Worm (Caenorhabditis elegans) whole organism, mixed stage, embryonic: ENCODE results near the gene F33C8.4.

Experiments used
- M03D4.4 ChIP-seq: sonication (generic microtip); optimal IDR thresholded peaks from 2 replicates; lab custom pipeline; 2017; ENCODE audit warnings: mild to moderate bottlenecking, missing genetic modification characterization, missing compliant biosample characterization
- bed-3 ChIP-seq: fragments of 200-800 bp; sonication (Bioruptor generic); optimal IDR thresholded peaks from 3 replicates; lab custom pipeline; 2018; ENCODE audit warnings: mild to moderate bottlenecking, missing genetic modification characterization, moderate library complexity, missing compliant biosample characterization
- blmp-1 ChIP-seq: fragments of 150-350 bp; optimal IDR thresholded peaks from 2 replicates; lab custom pipeline; 2014; ENCODE audit warnings: missing biosample characterization, missing genetic modification characterization
- ceh-39 ChIP-seq: fragments of 150-350 bp; optimal IDR thresholded peaks from 2 replicates; lab custom pipeline; 2014; ENCODE audit warnings: missing biosample characterization, missing genetic modification characterization
- ceh-43 ChIP-seq: fragments of 200-800 bp; sonication (Bioruptor generic); optimal IDR thresholded peaks from 2 replicates; lab custom pipeline; 2018; ENCODE audit warnings: mild to moderate bottlenecking, missing genetic modification characterization, moderate library complexity, missing compliant biosample characterization
- ceh-83 ChIP-seq: fragments of 200-800 bp; sonication (Bioruptor generic); optimal IDR thresholded peaks from 2 replicates; lab custom pipeline; 2018; ENCODE audit warnings: mild to moderate bottlenecking, missing genetic modification characterization, missing compliant biosample characterization
- ces-1 ChIP-seq: fragments of 150-350 bp; optimal IDR thresholded peaks from 2 replicates; lab custom pipeline; 2014; ENCODE audit warnings: missing biosample characterization, missing genetic modification reagents, missing genetic modification characterization
- cnd-1 ChIP-seq: fragments of 200-800 bp; sonication (Bioruptor generic); optimal IDR thresholded peaks from 2 replicates; lab custom pipeline; 2018; ENCODE audit warnings: mild to moderate bottlenecking, missing genetic modification characterization, missing compliant biosample characterization
- drap-1 ChIP-seq: fragments of 200-800 bp; sonication (Bioruptor generic); optimal IDR thresholded peaks from 3 replicates; lab custom pipeline; 2018; ENCODE audit warnings: mild to moderate bottlenecking, missing genetic modification characterization, missing compliant biosample characterization
- elt-1 ChIP-seq: sonication (generic microtip); optimal IDR thresholded peaks from 2 replicates; lab custom pipeline; 2017; ENCODE audit warnings: missing genetic modification characterization, mild to moderate bottlenecking, missing compliant biosample characterization, antibody characterized with exemption, moderate library complexity, borderline replicate concordance; ENCODE audit not compliant: insufficient read depth
- elt-3 ChIP-seq: fragments of 150-350 bp; optimal IDR thresholded peaks from 2 replicates; lab custom pipeline; 2014; ENCODE audit warnings: missing biosample characterization, missing genetic modification characterization
- flh-1 ChIP-seq: fragments of 200-800 bp; sonication (Bioruptor generic); optimal IDR thresholded peaks from 2 replicates; lab custom pipeline; 2018; ENCODE audit warnings: mild to moderate bottlenecking, missing genetic modification characterization, moderate library complexity, missing compliant biosample characterization
- ham-2 ChIP-seq: fragments of 200-800 bp; sonication (Bioruptor generic); optimal IDR thresholded peaks from 2 replicates; lab custom pipeline; 2018; ENCODE audit warnings: mild to moderate bottlenecking, missing genetic modification characterization, missing compliant biosample characterization
- hlh-1 ChIP-seq: fragments of 150-350 bp; optimal IDR thresholded peaks from 2 replicates; lab custom pipeline; 2014; ENCODE audit warnings: missing biosample characterization, missing genetic modification reagents, missing genetic modification characterization
- lin-13 ChIP-seq: fragments of 150-350 bp; optimal IDR thresholded peaks from 2 replicates; lab custom pipeline; 2014; ENCODE audit warnings: missing biosample characterization, missing genetic modification characterization
- lin-32 ChIP-seq: fragments of 200-800 bp; sonication (Bioruptor generic); optimal IDR thresholded peaks from 2 replicates; lab custom pipeline; 2018; ENCODE audit warnings: mild to moderate bottlenecking, missing genetic modification characterization, missing compliant biosample characterization
- lsy-2 ChIP-seq: fragments of 150-350 bp; optimal IDR thresholded peaks from 2 replicates; lab custom pipeline; 2014; ENCODE audit warnings: missing biosample characterization, missing genetic modification characterization
- mab-5 ChIP-seq: fragments of 150-350 bp; optimal IDR thresholded peaks from 2 replicates; lab custom pipeline; 2014; ENCODE audit warnings: missing biosample characterization, missing genetic modification characterization
- mep-1 ChIP-seq: fragments of 150-350 bp; optimal IDR thresholded peaks from 2 replicates; lab custom pipeline; 2017; ENCODE audit warnings: missing biosample characterization, missing genetic modification reagents, missing genetic modification characterization, inconsistent platforms
- mls-2 ChIP-seq: sonication (generic microtip); optimal IDR thresholded peaks from 2 replicates; lab custom pipeline; 2016; ENCODE audit warnings: mild to moderate bottlenecking, missing genetic modification characterization, moderate library complexity, missing compliant biosample characterization
- nhr-12 ChIP-seq: fragments of 150-350 bp; optimal IDR thresholded peaks from 2 replicates; lab custom pipeline; 2014; ENCODE audit warnings: missing biosample characterization, missing genetic modification characterization
- nhr-2 ChIP-seq: fragments of 150-350 bp; optimal IDR thresholded peaks from 2 replicates; lab custom pipeline; 2014; ENCODE audit warnings: missing biosample characterization, missing genetic modification characterization
- nhr-237 ChIP-seq: fragments of 150-350 bp; optimal IDR thresholded peaks from 2 replicates; lab custom pipeline; 2014; ENCODE audit warnings: missing biosample characterization, missing genetic modification characterization
- nhr-28 ChIP-seq: fragments of 150-350 bp; optimal IDR thresholded peaks from 2 replicates; lab custom pipeline; 2014; ENCODE audit warnings: missing biosample characterization, missing genetic modification characterization
- nhr-76 ChIP-seq: sonication (generic microtip); optimal IDR thresholded peaks from 2 replicates; lab custom pipeline; 2017; ENCODE audit warnings: missing biosample characterization, missing genetic modification characterization
- pha-4 ChIP-seq: fragments of 150-350 bp; optimal IDR thresholded peaks from 2 replicates; lab custom pipeline; 2018; ENCODE audit warnings: missing biosample characterization, missing genetic modification reagents, missing genetic modification characterization
- sem-2 ChIP-seq: fragments of 200-800 bp; sonication (Bioruptor generic); optimal IDR thresholded peaks from 2 replicates; lab custom pipeline; 2018; ENCODE audit warnings: mild to moderate bottlenecking, missing genetic modification characterization, missing compliant biosample characterization
- snpc-4 ChIP-seq: fragments of 150-350 bp; optimal IDR thresholded peaks from 2 replicates; lab custom pipeline; 2014; ENCODE audit warnings: missing biosample characterization, missing genetic modification characterization
- sptf-1 ChIP-seq: sonication (generic microtip); optimal IDR thresholded peaks from 2 replicates; lab custom pipeline; 2017; ENCODE audit warnings: mild to moderate bottlenecking, missing genetic modification characterization, moderate library complexity, missing compliant biosample characterization
- tbx-8 ChIP-seq: fragments of 200-800 bp; sonication (Bioruptor generic); optimal IDR thresholded peaks from 2 replicates; lab custom pipeline; 2018; ENCODE audit warnings: mild to moderate bottlenecking, missing genetic modification characterization, moderate library complexity, missing compliant biosample characterization
- unc-120 ChIP-seq: sonication (generic microtip); optimal IDR thresholded peaks from 2 replicates; lab custom pipeline; 2017; ENCODE audit warnings: missing genetic modification characterization, missing compliant biosample characterization; ENCODE audit not compliant: poor library complexity, severe bottlenecking
- unc-39 ChIP-seq: fragments of 150-350 bp; optimal IDR thresholded peaks from 2 replicates; lab custom pipeline; 2014; ENCODE audit warnings: missing biosample characterization, missing genetic modification characterization
- unc-62 ChIP-seq: fragments of 150-350 bp; optimal IDR thresholded peaks from 2 replicates; lab custom pipeline; 2014; ENCODE audit warnings: missing biosample characterization, missing genetic modification reagents, missing genetic modification characterization
- zip-8 ChIP-seq: fragments of 150-350 bp; optimal IDR thresholded peaks from 2 replicates; lab custom pipeline; 2014; ENCODE audit warnings: missing biosample characterization, missing genetic modification characterization
- ztf-11 ChIP-seq: fragments of 150-350 bp; optimal IDR thresholded peaks from 2 replicates; lab custom pipeline; 2014; ENCODE audit warnings: missing biosample characterization, missing genetic modification characterization

F33C8.4 gene

DNA sequence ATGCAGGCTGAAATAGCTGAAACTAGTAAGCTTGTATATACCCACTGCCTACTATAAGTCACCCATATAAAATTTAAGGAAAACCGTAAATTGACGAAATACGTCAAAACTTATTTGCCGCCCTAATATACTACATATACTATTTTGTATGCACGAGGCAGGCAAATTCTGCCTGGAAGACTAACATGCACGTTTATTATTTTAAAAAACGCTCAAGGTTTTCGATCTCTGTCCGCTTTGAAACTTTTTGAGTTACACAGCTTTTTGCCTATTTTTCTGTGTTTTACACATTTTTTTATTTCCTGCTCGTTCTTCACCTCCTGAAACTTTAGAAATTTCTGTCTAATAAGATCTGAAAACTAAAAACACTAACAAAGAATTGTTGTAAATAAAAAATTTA lies 11.1 kb downstream of the F33C8.4 start:
- no peak for TF ChIP-seq nhr-237 (tag; lab: Kevin White, UChicago)
- no peak for TF ChIP-seq unc-120 (tag; lab: Kevin White, UChicago)
- no peak for TF ChIP-seq nhr-2
- no peak for TF ChIP-seq sptf-1 (tag; lab: Kevin White, UChicago)
- TF ChIP-seq lin-32 (GFP tag; lab: Kevin White, UChicago) = no peak
- TF ChIP-seq M03D4.4 = no peak
- TF ChIP-seq snpc-4 (tag; lab: Kevin White, UChicago) = no peak
- no peak for TF ChIP-seq mab-5 (tag; lab: Kevin White, UChicago)
- TF ChIP-seq, all 35 proteins: peak for 0

DNA sequence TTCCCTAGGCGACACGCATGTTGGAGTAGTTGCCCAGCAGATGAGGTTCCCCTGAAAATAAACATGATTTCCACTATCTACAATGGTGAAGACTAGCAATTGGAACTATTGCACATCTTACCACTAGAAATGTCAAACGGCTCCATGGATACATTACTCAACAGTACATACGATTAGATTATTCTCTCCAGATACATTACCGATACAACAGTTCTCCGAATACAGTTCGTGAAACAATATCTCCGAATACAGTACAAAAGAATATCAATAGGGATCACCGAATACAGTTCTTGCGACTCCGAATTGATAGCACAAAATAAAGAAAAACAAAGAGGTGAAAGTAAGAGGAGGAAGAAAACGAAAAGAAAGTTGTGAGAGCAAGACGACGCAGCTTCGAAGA lies 11.7 kb downstream of the F33C8.4 start, which contains the start of gene C05G5.7:
Gene C05G5.7, minus strand, starts transcription at position 1 of the 400 bp plus-strand sequence.
- TF ChIP-seq lin-13 (tag; lab: Kevin White, UChicago) = no peak
- TF ChIP-seq M03D4.4 = no peak
- no peak for TF ChIP-seq pha-4 (tag; lab: Kevin White, UChicago)
- no peak for TF ChIP-seq elt-3 (tag; lab: Kevin White, UChicago)
- TF ChIP-seq ces-1 = no peak
- TF ChIP-seq ceh-83 (GFP tag; lab: Kevin White, UChicago) = no peak
- no peak for TF ChIP-seq drap-1 (GFP tag; lab: Kevin White, UChicago)
- TF ChIP-seq snpc-4 (tag; lab: Kevin White, UChicago) = no peak
- TF ChIP-seq mls-2 (tag; lab: Kevin White, UChicago) = no peak
- TF ChIP-seq cnd-1 (tag; lab: Kevin White, UChicago) = no peak
- TF ChIP-seq ceh-43 (GFP tag; lab: Kevin White, UChicago) = no peak
- TF ChIP-seq nhr-12 = no peak
- TF ChIP-seq flh-1 (GFP tag; lab: Kevin White, UChicago) = no peak
- no peak for TF ChIP-seq blmp-1 (tag; lab: Kevin White, UChicago)

DNA sequence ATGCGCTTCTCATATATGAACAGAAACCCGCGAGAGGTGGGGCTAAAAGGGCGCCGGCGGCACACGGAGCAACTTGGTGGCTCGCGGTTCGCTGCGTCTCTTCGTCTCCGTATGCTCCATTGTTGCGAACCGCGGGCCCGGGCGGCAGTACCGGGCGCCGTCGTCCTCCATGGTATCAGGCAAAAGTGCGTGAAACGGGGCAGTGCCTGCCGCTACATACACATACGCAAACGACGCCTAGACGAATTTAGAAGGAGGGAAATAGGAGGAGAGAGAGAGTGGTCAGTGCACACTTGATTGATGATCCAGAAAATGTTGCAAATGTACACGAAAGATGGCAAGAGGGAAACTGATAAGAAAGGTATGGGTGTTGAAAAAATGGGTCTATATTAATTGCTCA lies 12.4 kb downstream of the F33C8.4 start:
- TF ChIP-seq unc-39 (tag; lab: Kevin White, UChicago) (no peak), nhr-237 (tag; lab: Kevin White, UChicago) (no peak), mep-1 (tag; lab: Kevin White, UChicago) (no peak), ceh-83 (GFP tag; lab: Kevin White, UChicago) (no peak), flh-1 (GFP tag; lab: Kevin White, UChicago) (no peak), sptf-1 (tag; lab: Kevin White, UChicago) (no peak), mab-5 (tag; lab: Kevin White, UChicago) (no peak), nhr-28 (tag; lab: Kevin White, UChicago) (no peak), mls-2 (tag; lab: Kevin White, UChicago) (no peak), nhr-12 (no peak), nhr-2 (no peak), nhr-76 (tag; lab: Kevin White, UChicago) (no peak), elt-1 (tag; lab: Kevin White, UChicago) (no peak), snpc-4 (tag; lab: Kevin White, UChicago) (no peak), sem-2 (GFP tag; lab: Kevin White, UChicago) (no peak), unc-62 (GFP tag; lab: Kevin White, UChicago) (no peak)

DNA sequence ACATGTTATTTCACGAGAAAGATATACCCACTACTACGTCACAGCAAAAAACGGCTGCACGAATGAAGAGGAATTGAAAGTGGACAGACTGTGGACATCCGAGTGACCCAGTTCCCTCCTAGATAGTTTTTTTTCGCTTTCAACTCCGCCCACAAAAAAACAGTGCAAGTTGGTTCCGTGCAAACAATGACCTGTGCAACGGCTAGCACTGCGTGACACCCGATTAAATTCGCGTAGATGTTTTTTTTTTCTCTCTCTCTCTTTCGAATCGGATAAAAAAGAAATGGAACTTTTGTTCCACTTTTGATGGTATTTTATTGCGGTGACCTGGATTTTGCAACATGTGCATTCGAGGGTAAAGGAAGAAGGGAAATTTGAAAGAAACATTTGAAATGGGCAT lies 13.1 kb downstream of the F33C8.4 start:
- TF ChIP-seq zip-8 (tag; lab: Kevin White, UChicago) (no peak), lin-32 (GFP tag; lab: Kevin White, UChicago) (no peak), unc-120 (tag; lab: Kevin White, UChicago) (no peak), nhr-76 (tag; lab: Kevin White, UChicago) (no peak), snpc-4 (tag; lab: Kevin White, UChicago) (no peak), sptf-1 (tag; lab: Kevin White, UChicago) (no peak), sem-2 (GFP tag; lab: Kevin White, UChicago) (no peak), M03D4.4 (no peak), flh-1 (GFP tag; lab: Kevin White, UChicago) (no peak)
- TF ChIP-seq, all 35 proteins: peak for 0

DNA sequence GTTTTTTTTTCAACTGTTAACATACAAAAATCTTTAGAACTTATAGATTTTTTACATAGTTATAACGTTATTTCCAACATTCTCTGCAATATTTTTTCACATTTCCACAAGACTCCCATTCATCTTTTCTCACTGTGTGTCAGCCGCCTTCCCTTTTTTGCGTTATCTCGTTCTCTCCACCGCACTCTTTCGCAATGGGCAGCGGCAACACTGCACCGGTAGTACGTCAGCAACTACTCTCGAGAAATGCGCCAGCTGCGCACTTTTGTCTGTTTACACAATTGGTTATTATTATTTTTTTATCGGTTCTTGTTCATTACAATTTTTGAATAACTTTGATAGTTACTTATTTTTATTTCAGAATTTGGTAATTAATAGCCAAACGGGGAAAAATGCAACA lies 14.9 kb downstream of the F33C8.4 start, which contains the start of gene C05G5.2:
Gene C05G5.2, plus strand, starts transcription at position 356 of the 400 bp plus-strand sequence.
- no peak for TF ChIP-seq elt-1 (tag; lab: Kevin White, UChicago)
- TF ChIP-seq lsy-2 (tag; lab: Kevin White, UChicago) = peak; percentile 68
- no peak for TF ChIP-seq ham-2
- TF ChIP-seq ztf-11 (tag; lab: Kevin White, UChicago) = no peak
- peak; percentile 12 for TF ChIP-seq hlh-1 (tag; lab: Kevin White, UChicago)
- no peak for TF ChIP-seq nhr-12
- peak; percentile 56 for TF ChIP-seq elt-3 (tag; lab: Kevin White, UChicago)
- peak; percentile 36 for TF ChIP-seq sptf-1 (tag; lab: Kevin White, UChicago)
- TF ChIP-seq nhr-28 (tag; lab: Kevin White, UChicago) = no peak
- peak; percentile 6 for TF ChIP-seq ceh-43 (GFP tag; lab: Kevin White, UChicago)
- peak; percentile 33 for TF ChIP-seq unc-62 (GFP tag; lab: Kevin White, UChicago)
- TF ChIP-seq tbx-8 (GFP tag; lab: Kevin White, UChicago) = no peak
- TF ChIP-seq bed-3 (GFP tag; lab: Kevin White, UChicago) = no peak
- TF ChIP-seq ces-1 = peak; percentile 42
- no peak for TF ChIP-seq sem-2 (GFP tag; lab: Kevin White, UChicago)
- peak; percentile 16 for TF ChIP-seq nhr-2
- peak; percentile 47 for TF ChIP-seq mls-2 (tag; lab: Kevin White, UChicago)
- peak; percentile 16 for TF ChIP-seq ceh-83 (GFP tag; lab: Kevin White, UChicago)
- TF ChIP-seq nhr-237 (tag; lab: Kevin White, UChicago) = peak; percentile 75
- TF ChIP-seq ceh-39 (tag; lab: Kevin White, UChicago) = peak; percentile 39
- no peak for TF ChIP-seq nhr-76 (tag; lab: Kevin White, UChicago)
- peak; percentile 66 for TF ChIP-seq unc-120 (tag; lab: Kevin White, UChicago)
- no peak for TF ChIP-seq flh-1 (GFP tag; lab: Kevin White, UChicago)
- TF ChIP-seq unc-39 (tag; lab: Kevin White, UChicago) = no peak
- TF ChIP-seq blmp-1 (tag; lab: Kevin White, UChicago) = no peak
- no peak for TF ChIP-seq zip-8 (tag; lab: Kevin White, UChicago)
- TF ChIP-seq mab-5 (tag; lab: Kevin White, UChicago) = no peak
- no peak for TF ChIP-seq drap-1 (GFP tag; lab: Kevin White, UChicago)
- peak; percentile 92 for TF ChIP-seq mep-1 (tag; lab: Kevin White, UChicago)
- TF ChIP-seq pha-4 (tag; lab: Kevin White, UChicago) = peak; percentile 41
- TF ChIP-seq snpc-4 (tag; lab: Kevin White, UChicago) = no peak
- TF ChIP-seq lin-32 (GFP tag; lab: Kevin White, UChicago) = no peak
